Fruit fly (Drosophila melanogaster): ENCODE results near the gene Atg4a.

Gene Atg4a

DNA sequence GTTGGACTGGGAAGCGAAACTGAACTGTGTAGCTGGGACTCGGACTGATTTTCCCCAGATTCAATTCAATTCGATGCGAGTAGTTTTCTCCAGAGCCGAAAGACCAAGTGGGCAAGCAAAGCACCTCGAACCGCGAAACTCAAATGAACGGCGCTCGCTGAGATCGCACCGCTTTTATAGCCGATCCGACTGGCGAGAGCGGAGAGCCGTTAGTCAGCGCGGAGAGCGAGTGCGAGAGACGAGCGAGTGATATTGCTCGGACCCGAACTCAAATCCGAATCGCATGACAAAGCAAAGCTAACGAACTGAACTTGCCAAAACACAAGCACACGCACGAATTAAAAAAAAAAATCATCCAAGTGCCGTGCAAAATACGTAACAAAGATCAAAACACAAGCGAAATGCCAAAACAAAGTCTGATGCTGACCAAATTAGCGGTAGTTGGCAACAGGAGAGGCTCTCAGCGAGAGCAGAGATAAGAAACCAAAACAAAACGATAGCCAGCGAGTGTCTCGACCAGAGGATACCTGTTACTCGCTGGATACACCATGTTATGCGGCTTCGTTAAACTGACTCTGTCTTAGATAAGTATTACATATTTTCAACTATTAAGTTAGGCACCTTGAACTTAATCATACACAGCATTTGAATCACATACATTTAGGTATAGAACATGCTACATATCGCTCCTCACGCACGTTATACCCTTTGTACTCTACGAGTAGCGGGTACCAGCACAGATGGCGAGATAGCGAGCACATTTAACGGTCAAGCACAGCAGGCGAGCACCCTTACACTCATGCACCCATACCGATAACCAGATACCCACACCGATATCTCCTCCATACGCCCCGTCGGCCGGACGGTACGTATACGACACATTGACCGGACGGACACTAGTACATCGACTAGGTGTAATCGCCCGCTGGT is 38.4 kb downstream of the Atg4a start:
- TF ChIP-seq CG6276 (GFP tag; optimal IDR thresholded peaks at IDR 0.05) = peak; percentile 72
- peak; percentile 81 for TF ChIP-seq Met (GFP tag; optimal IDR thresholded peaks at IDR 0.05)
- TF ChIP-seq esn (GFP tag; optimal IDR thresholded peaks at IDR 0.05) = peak; percentile 82
- peak; percentile 77 for TF ChIP-seq CG6792 (GFP tag; optimal IDR thresholded peaks at IDR 0.05)
- peak; percentile 78 for TF ChIP-seq CG34406 (GFP tag; optimal IDR thresholded peaks at IDR 0.05)
- TF ChIP-seq achi (GFP tag; optimal IDR thresholded peaks at IDR 0.05) = peak; percentile 76
- peak; percentile 70 for TF ChIP-seq CG8632 (GFP tag; optimal IDR thresholded peaks at IDR 0.05)
- peak; percentile 61 for TF ChIP-seq spab (GFP tag; optimal IDR thresholded peaks at IDR 0.05)
- TF ChIP-seq CG8319 (GFP tag; optimal IDR thresholded peaks at IDR 0.05) = peak; percentile 75
- TF ChIP-seq dsx (GFP tag; optimal IDR thresholded peaks at IDR 0.05; ENCODE audit: poor library complexity, severe bottlenecking) = peak; percentile 34
- peak; percentile 24 for TF ChIP-seq fd85E (GFP tag; optimal IDR thresholded peaks at IDR 0.05)
- TF ChIP-seq Eip75B (GFP tag; optimal IDR thresholded peaks at IDR 0.05) = peak; percentile 77
- peak; percentile 62 for TF ChIP-seq CG10669 (GFP tag; optimal IDR thresholded peaks at IDR 0.05)
- TF ChIP-seq CG11294 (GFP tag; IDR thresholded peaks at IDR 0.05) = peak; percentile 79
- TF ChIP-seq Hr4 (GFP tag; optimal IDR thresholded peaks at IDR 0.05) = peak; percentile 84
- TF ChIP-seq Hr38 (GFP tag; optimal IDR thresholded peaks at IDR 0.05) = no peak
- peak; percentile 85 for TF ChIP-seq pdm3 (GFP tag; optimal IDR thresholded peaks at IDR 0.05)
- peak; percentile 67 for TF ChIP-seq CG11902 (GFP tag; optimal IDR thresholded peaks at IDR 0.05)
- peak; percentile 79 for TF ChIP-seq vri (GFP tag; optimal IDR thresholded peaks at IDR 0.05)
- TF ChIP-seq CG9139 (GFP tag; optimal IDR thresholded peaks at IDR 0.05) = peak; percentile 9
- peak; percentile 52 for TF ChIP-seq CG6808 (GFP tag; optimal IDR thresholded peaks at IDR 0.05)
- TF ChIP-seq Blimp-1 (GFP tag; optimal IDR thresholded peaks at IDR 0.05) = peak; percentile 2
- TF ChIP-seq Sox102F (GFP tag; optimal IDR thresholded peaks at IDR 0.05) = peak; percentile 82
- TF ChIP-seq ss (GFP tag; optimal IDR thresholded peaks at IDR 0.05) = peak in 1 of 2 experiments; percentile 59
- TF ChIP-seq CG4318 (GFP tag; optimal IDR thresholded peaks at IDR 0.05) = peak; percentile 31
- TF ChIP-seq eg (GFP tag; IDR thresholded peaks at IDR 0.05) = peak; percentile 84
- TF ChIP-seq CG3919 (GFP tag; optimal IDR thresholded peaks at IDR 0.05) = peak; percentile 71
- TF ChIP-seq CG16779 (tag; optimal IDR thresholded peaks at IDR 0.05) = peak; percentile 35
- TF ChIP-seq salr (GFP tag; optimal IDR thresholded peaks at IDR 0.05) = peak in 1 of 2 experiments; percentile 73
- peak; percentile 85 for TF ChIP-seq CG32006 (GFP tag; optimal IDR thresholded peaks at IDR 0.05)
- TF ChIP-seq topi (GFP tag; optimal IDR thresholded peaks at IDR 0.05) = peak; percentile 81
- TF ChIP-seq Smox (GFP tag; optimal IDR thresholded peaks at IDR 0.05) = peak; percentile 81
- TF ChIP-seq CG10631 (GFP tag; optimal IDR thresholded peaks at IDR 0.05) = peak; percentile 68
- TF ChIP-seq CG6854 (GFP tag; optimal IDR thresholded peaks at IDR 0.05) = no peak
- TF ChIP-seq cyc (GFP tag; optimal IDR thresholded peaks at IDR 0.05) = peak; percentile 73
- peak; percentile 77 for TF ChIP-seq OdsH (GFP tag; optimal IDR thresholded peaks at IDR 0.05)
- peak; percentile 78 for TF ChIP-seq CG15336 (GFP tag; IDR thresholded peaks at IDR 0.05)
- TF ChIP-seq Hr39 (GFP tag; optimal IDR thresholded peaks at IDR 0.05) = peak; percentile 82
- peak; percentile 70 for TF ChIP-seq CG11762 (GFP tag; optimal IDR thresholded peaks at IDR 0.05; ENCODE audit: insufficient read depth)
- peak; percentile 55 for TF ChIP-seq CG1621 (tag; optimal IDR thresholded peaks at IDR 0.05)
- peak; percentile 82 for TF ChIP-seq CG6163 (GFP tag; IDR thresholded peaks at IDR 0.05)
- peak; percentile 20 for TF ChIP-seq fkh (GFP tag; optimal IDR thresholded peaks at IDR 0.05)
- peak; percentile 87 for TF ChIP-seq Sox14 (GFP tag; optimal IDR thresholded peaks at IDR 0.05)
- TF ChIP-seq Eip93F (GFP tag; optimal IDR thresholded peaks at IDR 0.05) = peak; percentile 62
- peak; percentile 84 for TF ChIP-seq net (GFP tag; optimal IDR thresholded peaks at IDR 0.05)
- TF ChIP-seq Gug (GFP tag; IDR thresholded peaks at IDR 0.05) = peak; percentile 70
- TF ChIP-seq fd59A (GFP tag; optimal IDR thresholded peaks at IDR 0.05) = peak; percentile 37
- peak; percentile 48 for TF ChIP-seq CG3032 (tag; optimal IDR thresholded peaks at IDR 0.05)
- peak; percentile 1 for TF ChIP-seq Lpt (GFP tag; optimal IDR thresholded peaks at IDR 0.05)

Data from whole organism, prepupa.